Fruit fly (Drosophila melanogaster) whole organism, embryonic: ENCODE measurements around the gene mRpL28.

Experiments
- Aef1 ChIP-seq: fragments of 200-800 bp; sonication (Bioruptor generic); IDR thresholded peaks from 3 replicates; pipeline ENCODE4 v1.3.6; 2022; ENCODE audit warnings: missing biosample characterization, missing genetic modification characterization
- Bdp1 ChIP-seq: fragments of 200-800 bp; sonication (Bioruptor generic); optimal IDR thresholded peaks from 3 replicates; lab custom pipeline; 2016; ENCODE audit warnings: missing biosample characterization, missing genetic modification characterization
- Blimp-1 ChIP-seq: fragments of 200-800 bp; sonication (Bioruptor generic); optimal IDR thresholded peaks from 3 replicates; lab custom pipeline; 2018; ENCODE audit warnings: missing biosample characterization, missing genetic modification characterization, mild to moderate bottlenecking, moderate library complexity, missing genetic modification reagents
- BtbVII ChIP-seq: fragments of 200-800 bp; sonication (Bioruptor generic); optimal IDR thresholded peaks from 3 replicates; lab custom pipeline; 2017; ENCODE audit warnings: missing biosample characterization, mild to moderate bottlenecking, missing genetic modification characterization
- C15 ChIP-seq: fragments of 200-800 bp; sonication (Bioruptor generic); IDR thresholded peaks from 3 replicates; pipeline ENCODE4 v1.3.6; 2022; ENCODE audit warnings: missing biosample characterization, missing genetic modification characterization
- CG10565 ChIP-seq: fragments of 200-800 bp; sonication (Bioruptor generic); optimal IDR thresholded peaks from 3 replicates; lab custom pipeline; 2016; ENCODE audit warnings: missing biosample characterization, mild to moderate bottlenecking, missing genetic modification characterization
- CG12071 ChIP-seq: fragments of 200-800 bp; sonication (Bioruptor generic); optimal IDR thresholded peaks from 3 replicates; lab custom pipeline; 2018; ENCODE audit warnings: missing biosample characterization, mild to moderate bottlenecking, missing genetic modification characterization
- CG12391 ChIP-seq: fragments of 200-800 bp; sonication (Bioruptor generic); optimal IDR thresholded peaks from 3 replicates; lab custom pipeline; 2018; ENCODE audit warnings: missing biosample characterization, mild to moderate bottlenecking, missing genetic modification characterization, moderate library complexity
- CG12769 ChIP-seq: fragments of 200-800 bp; sonication (Bioruptor generic); optimal IDR thresholded peaks from 2 replicates; lab custom pipeline; 2019; ENCODE audit warnings: missing biosample characterization, mild to moderate bottlenecking, missing genetic modification characterization, moderate library complexity
- CG13123 ChIP-seq: fragments of 200-800 bp; sonication (Bioruptor generic); optimal IDR thresholded peaks from 2 replicates; lab custom pipeline; 2016; ENCODE audit warnings: missing biosample characterization, missing genetic modification characterization
- CG14667 ChIP-seq: fragments of 200-800 bp; sonication (Bioruptor generic); IDR thresholded peaks from 2 replicates; pipeline ENCODE4 v1.3.6; 2022; ENCODE audit warnings: missing biosample characterization, missing genetic modification characterization
- CG17612 ChIP-seq: fragments of 200-800 bp; sonication (Bioruptor generic); IDR thresholded peaks from 2 replicates; pipeline ENCODE4 v1.3.6; 2022; ENCODE audit warnings: missing biosample characterization, missing genetic modification characterization
- CG18011 ChIP-seq: fragments of 200-800 bp; sonication (Bioruptor generic); optimal IDR thresholded peaks from 2 replicates; lab custom pipeline; 2017; ENCODE audit warnings: missing biosample characterization, missing genetic modification characterization, mild to moderate bottlenecking, moderate library complexity, missing genotype
- CG3163 ChIP-seq: fragments of 200-800 bp; sonication (Bioruptor generic); optimal IDR thresholded peaks from 3 replicates; lab custom pipeline; 2016; ENCODE audit warnings: missing biosample characterization, missing genetic modification characterization
- CG3847 ChIP-seq: fragments of 200-800 bp; sonication (Bioruptor generic); IDR thresholded peaks from 2 replicates; pipeline ENCODE4 v1.3.6; 2022; ENCODE audit warnings: missing biosample characterization, missing genetic modification characterization
- CG4617 ChIP-seq: fragments of 200-800 bp; sonication (Bioruptor generic); optimal IDR thresholded peaks from 3 replicates; lab custom pipeline; 2016; ENCODE audit warnings: missing biosample characterization, missing genetic modification characterization, borderline replicate concordance
- CG4820 ChIP-seq: fragments of 200-800 bp; sonication (Bioruptor generic); optimal IDR thresholded peaks from 3 replicates; lab custom pipeline; 2016; ENCODE audit warnings: missing biosample characterization, missing genetic modification characterization
- CG5180 ChIP-seq: fragments of 200-800 bp; sonication (Bioruptor generic); optimal IDR thresholded peaks from 3 replicates; lab custom pipeline; 2017; ENCODE audit warnings: missing biosample characterization, missing genetic modification characterization, mild to moderate bottlenecking, moderate library complexity, missing genetic modification reagents
- CG8359 ChIP-seq: fragments of 200-800 bp; sonication (Bioruptor generic); optimal IDR thresholded peaks from 2 replicates; lab custom pipeline; 2017; ENCODE audit warnings: missing biosample characterization, mild to moderate bottlenecking, missing genetic modification characterization, borderline replicate concordance
- CG9609 ChIP-seq: fragments of 200-800 bp; sonication (Bioruptor generic); optimal IDR thresholded peaks from 3 replicates; lab custom pipeline; 2016; ENCODE audit warnings: missing biosample characterization, missing genetic modification characterization
- CrebB ChIP-seq: fragments of 200-800 bp; sonication (Bioruptor generic); optimal IDR thresholded peaks from 3 replicates; lab custom pipeline; 2018; ENCODE audit warnings: missing biosample characterization, mild to moderate bottlenecking, missing genetic modification characterization
- E2f2 ChIP-seq: fragments of 200-800 bp; sonication (Bioruptor generic); IDR thresholded peaks from 2 replicates; pipeline ENCODE4 v1.3.6; 2022; ENCODE audit warnings: missing biosample characterization, missing genetic modification characterization
- Jarid2 ChIP-seq: fragments of 200-800 bp; sonication (Bioruptor generic); optimal IDR thresholded peaks from 3 replicates; lab custom pipeline; 2017; ENCODE audit warnings: mild to moderate bottlenecking, missing biosample characterization, missing genetic modification reagents, missing genetic modification characterization
- MESR4 ChIP-seq: fragments of 200-800 bp; sonication (Bioruptor generic); optimal IDR thresholded peaks from 2 replicates; lab custom pipeline; 2018; ENCODE audit warnings: missing biosample characterization, mild to moderate bottlenecking, missing genetic modification characterization, moderate library complexity
- Rx ChIP-seq: fragments of 200-800 bp; sonication (Bioruptor generic); IDR thresholded peaks from 2 replicates; pipeline ENCODE4 v1.3.6; 2022; ENCODE audit warnings: missing biosample characterization, missing genetic modification characterization
- Side ChIP-seq: fragments of 200-800 bp; sonication (Bioruptor generic); optimal IDR thresholded peaks from 2 replicates; lab custom pipeline; 2016; ENCODE audit warnings: missing biosample characterization, missing genetic modification characterization
- Sin3A ChIP-seq: fragments of >200 bp; optimal IDR thresholded peaks from 2 replicates; lab custom pipeline; 2018
- Vsx1 ChIP-seq: fragments of 200-800 bp; sonication (Bioruptor generic); optimal IDR thresholded peaks from 2 replicates; lab custom pipeline; 2017; ENCODE audit warnings: missing biosample characterization, mild to moderate bottlenecking, missing genetic modification characterization, missing genetic modification reagents
- Xbp1 ChIP-seq: fragments of 200-800 bp; sonication (Bioruptor generic); optimal IDR thresholded peaks from 3 replicates; lab custom pipeline; 2016; ENCODE audit warnings: missing biosample characterization, mild to moderate bottlenecking, missing genetic modification characterization
- ap ChIP-seq: fragments of 200-800 bp; sonication (Bioruptor generic); IDR thresholded peaks from 2 replicates; pipeline ENCODE4 v1.3.6; 2022; ENCODE audit warnings: missing biosample characterization, missing genetic modification characterization
- ash1 ChIP-seq: fragments of 200-800 bp; sonication (Bioruptor generic); optimal IDR thresholded peaks from 2 replicates; lab custom pipeline; 2018; ENCODE audit warnings: missing biosample characterization, mild to moderate bottlenecking, missing genetic modification characterization
- az2 ChIP-seq: fragments of 200-800 bp; sonication (Bioruptor generic); optimal IDR thresholded peaks from 3 replicates; lab custom pipeline; 2016; ENCODE audit warnings: missing biosample characterization, missing genetic modification characterization
- cg ChIP-seq: fragments of 200-800 bp; sonication (Bioruptor generic); optimal IDR thresholded peaks from 3 replicates; lab custom pipeline; 2019; ENCODE audit warnings: missing biosample characterization, mild to moderate bottlenecking, missing genetic modification characterization, moderate library complexity
- dm ChIP-seq: fragments of 200-800 bp; sonication (Bioruptor generic); optimal IDR thresholded peaks from 3 replicates; lab custom pipeline; 2016; ENCODE audit warnings: missing biosample characterization, missing genetic modification characterization
- dmrt99B ChIP-seq: fragments of 200-800 bp; sonication (Bioruptor generic); optimal IDR thresholded peaks from 2 replicates; lab custom pipeline; 2018; ENCODE audit warnings: missing biosample characterization, mild to moderate bottlenecking, missing genetic modification characterization, moderate library complexity
- esg ChIP-seq: fragments of 200-800 bp; sonication (Bioruptor generic); conservative IDR thresholded peaks from 2 replicates; pipeline ENCODE4 v1.3.6; 2022; ENCODE audit warnings: missing biosample characterization, missing genetic modification characterization
- gcm ChIP-seq: fragments of 200-800 bp; sonication (Bioruptor generic); optimal IDR thresholded peaks from 2 replicates; lab custom pipeline; 2019; ENCODE audit warnings: missing biosample characterization, mild to moderate bottlenecking, missing genetic modification characterization, moderate library complexity
- gsb ChIP-seq: fragments of 200-800 bp; sonication (Bioruptor generic); IDR thresholded peaks from 2 replicates; pipeline ENCODE4 v1.3.6; 2022; ENCODE audit warnings: missing biosample characterization, missing genetic modification characterization
- hbn ChIP-seq: fragments of 200-800 bp; sonication (Bioruptor generic); IDR thresholded peaks from 2 replicates; pipeline ENCODE4 v1.3.6; 2022; ENCODE audit warnings: missing biosample characterization, missing genetic modification characterization; ENCODE audit not compliant: partially characterized antibody
- lbe ChIP-seq: fragments of 200-800 bp; sonication (Bioruptor generic); optimal IDR thresholded peaks from 2 replicates; lab custom pipeline; 2016; ENCODE audit warnings: missing biosample characterization, mild to moderate bottlenecking, missing genetic modification characterization
- lov ChIP-seq, 2 experiments: fragments of 200-800 bp in 1 of 2; fragments of >200 bp in 1 of 2; sonication (Bioruptor generic) in 1 of 2; IDR thresholded peaks in 1 of 2; optimal IDR thresholded peaks in 1 of 2; 2 replicates in 1 of 2; 3 replicates in 1 of 2; pipeline versions ENCODE4 v1.3.6 to Lab custom; 2017 to 2022; ENCODE audit warnings: missing biosample characterization in 1 of 2, missing genetic modification characterization in 1 of 2
- mld ChIP-seq: fragments of 200-800 bp; sonication (Bioruptor generic); IDR thresholded peaks from 3 replicates; pipeline ENCODE4 v1.3.6; 2022; ENCODE audit warnings: missing biosample characterization, missing genetic modification characterization; ENCODE audit not compliant: partially characterized antibody
- pho ChIP-seq: fragments of 200-800 bp; sonication (Bioruptor generic); optimal IDR thresholded peaks from 2 replicates; lab custom pipeline; 2016; ENCODE audit warnings: missing biosample characterization, missing genetic modification characterization
- pum ChIP-seq: fragments of 200-800 bp; sonication (Bioruptor generic); optimal IDR thresholded peaks from 2 replicates; lab custom pipeline; 2016; ENCODE audit warnings: missing biosample characterization, missing genetic modification characterization
- rib ChIP-seq: fragments of 200-800 bp; sonication (Bioruptor generic); IDR thresholded peaks from 2 replicates; pipeline ENCODE4 v1.3.6; 2022; ENCODE audit warnings: missing biosample characterization, missing genetic modification characterization
- seq ChIP-seq: fragments of 200-800 bp; sonication (Bioruptor generic); IDR thresholded peaks from 2 replicates; pipeline ENCODE4 v1.3.6; 2022; ENCODE audit warnings: missing biosample characterization, missing genetic modification characterization
- stwl ChIP-seq: fragments of 200-800 bp; sonication (Bioruptor generic); optimal IDR thresholded peaks from 3 replicates; lab custom pipeline; 2018; ENCODE audit warnings: missing biosample characterization, mild to moderate bottlenecking, missing genetic modification characterization, moderate library complexity
- vnd ChIP-seq: fragments of 200-800 bp; sonication (Bioruptor generic); IDR thresholded peaks from 3 replicates; pipeline ENCODE4 v1.3.6; 2022; ENCODE audit warnings: missing biosample characterization, missing genetic modification characterization; ENCODE audit not compliant: partially characterized antibody
- wdn ChIP-seq: fragments of 200-800 bp; sonication (Bioruptor generic); IDR thresholded peaks from 2 replicates; pipeline ENCODE4 v1.3.6; 2022; ENCODE audit warnings: missing biosample characterization, missing genetic modification characterization

The mRpL28 gene

DNA sequence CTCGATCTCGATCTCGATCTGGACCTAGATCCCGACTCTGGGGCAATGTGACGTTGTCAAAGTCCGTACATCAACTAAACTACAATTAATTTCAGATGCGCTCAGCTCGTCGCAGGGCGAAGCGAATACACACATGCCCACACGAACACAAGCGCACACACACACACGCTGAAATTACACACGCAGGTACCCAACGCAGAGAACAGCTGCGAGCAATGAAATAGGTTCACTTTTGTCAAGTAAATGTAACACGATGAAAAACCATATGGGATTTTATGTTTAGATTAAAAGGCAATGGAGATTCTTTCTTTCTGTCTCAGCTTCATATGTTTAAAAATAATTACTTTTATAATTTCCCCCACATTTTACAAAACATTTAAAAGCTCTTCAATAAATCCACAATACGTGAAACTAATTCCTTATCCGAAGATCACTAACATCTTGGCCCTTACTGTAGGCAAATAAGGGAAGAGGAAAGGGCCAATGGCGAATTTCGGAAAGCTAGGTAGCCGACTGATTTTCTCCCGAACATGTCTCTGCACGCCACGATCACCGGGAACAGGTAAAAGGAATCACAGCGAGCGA is 26.6 kb downstream of the mRpL28 start (continued):
- TF ChIP-seq Jarid2 (GFP tag; lab: Kevin White, UChicago) = peak; percentile 52
- TF ChIP-seq vnd (GFP tag; lab: Robert Waterston, UW) = no peak
- peak; percentile 58 for TF ChIP-seq wdn (GFP tag; lab: Robert Waterston, UW)
- TF ChIP-seq Rx (GFP tag; lab: Robert Waterston, UW) = peak; percentile 70
- peak; percentile 45 for TF ChIP-seq CG18011 (GFP tag; lab: Kevin White, UChicago)
- TF ChIP-seq cg = peak; percentile 93
- peak; percentile 72 for TF ChIP-seq CG5180 (GFP tag; lab: Kevin White, UChicago)
- TF ChIP-seq CG8359 (GFP tag; lab: Kevin White, UChicago) = peak; percentile 68
- peak; percentile 79 for TF ChIP-seq Xbp1 (GFP tag; lab: Kevin White, UChicago)
- peak; percentile 60 for TF ChIP-seq CG14667 (GFP tag; lab: Robert Waterston, UW)
- peak; percentile 89 for TF ChIP-seq CG12391 (tag; lab: Kevin White, UChicago)
- no peak for TF ChIP-seq dm
- peak; percentile 38 for TF ChIP-seq Vsx1 (GFP tag; lab: Kevin White, UChicago)
- TF ChIP-seq MESR4 (GFP tag; lab: Kevin White, UChicago) = peak; percentile 11
- no peak for TF ChIP-seq Sin3A (lab: Kevin White, UChicago)
- peak; percentile 84 for TF ChIP-seq CG9609
- TF ChIP-seq rib (GFP tag; lab: Robert Waterston, UW) = peak; percentile 25; the same call in 1 of the 2 replicates
- peak; percentile 63 for TF ChIP-seq E2f2 (GFP tag; lab: Robert Waterston, UW)
- peak; percentile 81 for TF ChIP-seq Side (GFP tag; lab: Kevin White, UChicago)
- peak; percentile 59 for TF ChIP-seq CG12071 (GFP tag; lab: Kevin White, UChicago)
- peak; percentile 81 for TF ChIP-seq CG3847 (GFP tag; lab: Robert Waterston, UW)
- no peak for TF ChIP-seq lov (optimal IDR thresholded peaks at IDR 0.05; lab: Kevin White, UChicago)
- TF ChIP-seq lov (GFP tag; IDR thresholded peaks at IDR 0.05; lab: Robert Waterston, UW) = 0 out of 3 replicates have a peak, but pooled peaks have one; percentile 61
- TF ChIP-seq CG12769 (tag; lab: Kevin White, UChicago) = no peak
- peak; percentile 86 for TF ChIP-seq lbe
- TF ChIP-seq pum (GFP tag; lab: Kevin White, UChicago) = peak; percentile 79
- TF ChIP-seq Blimp-1 = peak; percentile 73
- peak; percentile 34 for TF ChIP-seq CG4617 (GFP tag; lab: Kevin White, UChicago)
- TF ChIP-seq Bdp1 = peak; percentile 48
- peak; percentile 86 for TF ChIP-seq dmrt99B (tag; lab: Kevin White, UChicago)
- peak; percentile 59 for TF ChIP-seq Aef1
- TF ChIP-seq hbn = no peak
- peak; percentile 84 for TF ChIP-seq BtbVII
- no peak for TF ChIP-seq ash1
- TF ChIP-seq stwl (tag; lab: Kevin White, UChicago) = no peak
- TF ChIP-seq CrebB (tag; lab: Kevin White, UChicago) = peak; percentile 56
- peak; percentile 40; the same call in 1 of the 2 replicates for TF ChIP-seq CG17612 (GFP tag; lab: Robert Waterston, UW)
- TF ChIP-seq pho (GFP tag; lab: Kevin White, UChicago) = peak; percentile 48
- TF ChIP-seq ap (GFP tag; lab: Robert Waterston, UW) = peak; percentile 26; the same call in 1 of the 2 replicates
- no peak for TF ChIP-seq CG10565 (GFP tag; lab: Kevin White, UChicago)
- TF ChIP-seq CG4820 (GFP tag; lab: Kevin White, UChicago) = peak; percentile 73
- TF ChIP-seq gcm (GFP tag; lab: Kevin White, UChicago) = peak; percentile 89
- no peak for TF ChIP-seq mld (GFP tag; lab: Robert Waterston, UW)
- TF ChIP-seq gsb = peak; percentile 52; the same call in 1 of the 2 replicates
- no peak for TF ChIP-seq C15 (GFP tag; lab: Robert Waterston, UW)
- peak; percentile 41 for TF ChIP-seq CG13123
- peak; percentile 78 for TF ChIP-seq seq (GFP tag; lab: Robert Waterston, UW)
- peak; percentile 76 for TF ChIP-seq esg
- TF ChIP-seq CG3163 = no peak
- peak; percentile 77 for TF ChIP-seq az2 (GFP tag; lab: Kevin White, UChicago)
